Fruit fly (Drosophila melanogaster) whole organism, prepupa: ENCODE measurements around the gene dpr3.

ENCODE experiments used
- Blimp-1 ChIP-seq: fragments of 200-800 bp; sonication (Bioruptor generic); optimal IDR thresholded peaks from 3 replicates; lab custom pipeline; 2017; ENCODE audit warnings: missing biosample characterization, missing genetic modification characterization, mild to moderate bottlenecking, moderate library complexity, missing genetic modification reagents
- CG10631 ChIP-seq: fragments of 200-800 bp; sonication (Bioruptor generic); optimal IDR thresholded peaks from 2 replicates; lab custom pipeline; 2016; ENCODE audit warnings: missing biosample characterization, missing genetic modification characterization
- CG10669 ChIP-seq: fragments of 200-800 bp; sonication (Bioruptor generic); optimal IDR thresholded peaks from 3 replicates; lab custom pipeline; 2018; ENCODE audit warnings: missing biosample characterization, mild to moderate bottlenecking, missing genetic modification characterization, moderate library complexity
- CG11762 ChIP-seq: fragments of 200-800 bp; sonication (Bioruptor generic); optimal IDR thresholded peaks from 3 replicates; lab custom pipeline; 2016; ENCODE audit warnings: missing biosample characterization, missing genetic modification characterization; ENCODE audit not compliant: insufficient read depth
- CG11902 ChIP-seq: fragments of 200-800 bp; sonication (Bioruptor generic); optimal IDR thresholded peaks from 3 replicates; lab custom pipeline; 2016; ENCODE audit warnings: missing biosample characterization, missing genetic modification characterization
- CG16779 ChIP-seq: fragments of 200-800 bp; sonication (Bioruptor generic); optimal IDR thresholded peaks from 3 replicates; lab custom pipeline; 2017; ENCODE audit warnings: missing biosample characterization, mild to moderate bottlenecking, missing genetic modification characterization
- CG3032 ChIP-seq: fragments of 200-800 bp; optimal IDR thresholded peaks from 2 replicates; lab custom pipeline; 2019; ENCODE audit warnings: missing biosample characterization, mild to moderate bottlenecking, missing genetic modification characterization, moderate library complexity
- CG31627 ChIP-seq: fragments of 200-800 bp; sonication (Bioruptor generic); optimal IDR thresholded peaks from 3 replicates; lab custom pipeline; 2016; ENCODE audit warnings: missing biosample characterization, missing genetic modification characterization
- CG32006 ChIP-seq: fragments of 200-800 bp; sonication (Bioruptor generic); optimal IDR thresholded peaks from 3 replicates; lab custom pipeline; 2017; ENCODE audit warnings: missing biosample characterization, mild to moderate bottlenecking, missing genetic modification characterization
- CG34406 ChIP-seq: fragments of 200-800 bp; sonication (Bioruptor generic); optimal IDR thresholded peaks from 3 replicates; lab custom pipeline; 2016; ENCODE audit warnings: missing biosample characterization, missing genetic modification characterization
- CG3919 ChIP-seq: fragments of 200-800 bp; sonication (Bioruptor generic); optimal IDR thresholded peaks from 3 replicates; lab custom pipeline; 2016; ENCODE audit warnings: missing biosample characterization, missing genetic modification characterization
- CG4318 ChIP-seq: fragments of 200-800 bp; sonication (Bioruptor generic); optimal IDR thresholded peaks from 3 replicates; lab custom pipeline; 2017; ENCODE audit warnings: missing biosample characterization, mild to moderate bottlenecking, missing genetic modification characterization
- CG6163 ChIP-seq: fragments of 200-800 bp; sonication (Bioruptor generic); IDR thresholded peaks from 3 replicates; pipeline ENCODE4 v1.3.6; 2022; ENCODE audit warnings: missing biosample characterization, missing genetic modification characterization
- CG6276 ChIP-seq: fragments of 200-800 bp; sonication (Bioruptor generic); optimal IDR thresholded peaks from 2 replicates; lab custom pipeline; 2017; ENCODE audit warnings: missing biosample characterization, mild to moderate bottlenecking, missing genetic modification characterization
- CG6808 ChIP-seq: fragments of 200-800 bp; sonication (Bioruptor generic); optimal IDR thresholded peaks from 3 replicates; lab custom pipeline; 2017; ENCODE audit warnings: missing biosample characterization, missing genetic modification characterization, mild to moderate bottlenecking, moderate library complexity, missing genetic modification reagents
- CG7368 ChIP-seq: fragments of 200-800 bp; sonication (Bioruptor generic); optimal IDR thresholded peaks from 3 replicates; lab custom pipeline; 2016; ENCODE audit warnings: missing biosample characterization, missing genetic modification characterization
- CG8119 ChIP-seq: fragments of 200-800 bp; sonication (Bioruptor generic); IDR thresholded peaks from 3 replicates; pipeline ENCODE4 v1.3.6; 2022; ENCODE audit warnings: missing biosample characterization, missing genetic modification characterization
- CG8632 ChIP-seq: fragments of 200-800 bp; sonication (Bioruptor generic); optimal IDR thresholded peaks from 3 replicates; lab custom pipeline; 2016; ENCODE audit warnings: missing biosample characterization, missing genetic modification characterization
- Eip78C ChIP-seq: fragments of 200-800 bp; sonication (Bioruptor generic); peaks from one replicate; lab custom pipeline; 2016; ENCODE audit warnings: missing biosample characterization, missing genetic modification characterization
- Ets21C ChIP-seq: fragments of 200-800 bp; sonication (Bioruptor generic); optimal IDR thresholded peaks from 3 replicates; lab custom pipeline; 2016; ENCODE audit warnings: missing biosample characterization, missing genetic modification characterization
- Hr38 ChIP-seq: sonication (Bioruptor generic); optimal IDR thresholded peaks from 2 replicates; lab custom pipeline; 2016; ENCODE audit warnings: missing biosample characterization, missing genetic modification characterization
- Hr39 ChIP-seq: fragments of 200-800 bp; sonication (Bioruptor generic); optimal IDR thresholded peaks from 2 replicates; lab custom pipeline; 2016; ENCODE audit warnings: missing biosample characterization, missing genetic modification characterization
- Met ChIP-seq: fragments of 200-800 bp; sonication (Bioruptor generic); optimal IDR thresholded peaks from 3 replicates; lab custom pipeline; 2016; ENCODE audit warnings: missing biosample characterization, missing genetic modification characterization
- OdsH ChIP-seq: fragments of 200-800 bp; sonication (Bioruptor generic); optimal IDR thresholded peaks from 3 replicates; lab custom pipeline; 2016; ENCODE audit warnings: missing biosample characterization, missing genetic modification characterization
- Smox ChIP-seq: fragments of 200-800 bp; sonication (Bioruptor generic); optimal IDR thresholded peaks from 3 replicates; lab custom pipeline; 2016; ENCODE audit warnings: missing biosample characterization, missing genetic modification characterization
- Sox14 ChIP-seq: fragments of 200-800 bp; sonication (Bioruptor generic); optimal IDR thresholded peaks from 3 replicates; lab custom pipeline; 2016; ENCODE audit warnings: missing biosample characterization, missing genetic modification characterization
- achi ChIP-seq: fragments of 200-800 bp; sonication (Bioruptor generic); optimal IDR thresholded peaks from 3 replicates; lab custom pipeline; 2016; ENCODE audit warnings: missing biosample characterization, missing genetic modification characterization
- dsx ChIP-seq: fragments of 200-800 bp; optimal IDR thresholded peaks from 3 replicates; lab custom pipeline; 2019; ENCODE audit warnings: missing biosample characterization, mild to moderate bottlenecking, missing genetic modification characterization, moderate library complexity; ENCODE audit not compliant: poor library complexity, severe bottlenecking
- eg ChIP-seq: fragments of 200-800 bp; sonication (Bioruptor generic); IDR thresholded peaks from 3 replicates; pipeline ENCODE4 v1.3.6; 2022; ENCODE audit warnings: missing biosample characterization, missing genetic modification characterization
- esn ChIP-seq: fragments of 200-800 bp; sonication (Bioruptor generic); optimal IDR thresholded peaks from 2 replicates; lab custom pipeline; 2016; ENCODE audit warnings: missing biosample characterization, mild to moderate bottlenecking, missing genetic modification characterization, moderate library complexity
- fd85E ChIP-seq: fragments of 200-800 bp; sonication (Bioruptor generic); optimal IDR thresholded peaks from 3 replicates; lab custom pipeline; 2016; ENCODE audit warnings: missing biosample characterization, missing genetic modification characterization
- fkh ChIP-seq: fragments of 200-800 bp; sonication (Bioruptor generic); optimal IDR thresholded peaks from 3 replicates; lab custom pipeline; 2017; ENCODE audit warnings: missing biosample characterization, mild to moderate bottlenecking, missing genetic modification characterization, moderate library complexity
- lz ChIP-seq: fragments of 200-800 bp; sonication (Bioruptor generic); optimal IDR thresholded peaks from 3 replicates; lab custom pipeline; 2016; ENCODE audit warnings: missing biosample characterization, missing genetic modification characterization
- net ChIP-seq: fragments of 200-800 bp; sonication (Bioruptor generic); optimal IDR thresholded peaks from 3 replicates; lab custom pipeline; 2016; ENCODE audit warnings: missing biosample characterization, missing genetic modification characterization
- pdm3 ChIP-seq: fragments of 200-800 bp; sonication (Bioruptor generic); optimal IDR thresholded peaks from 3 replicates; lab custom pipeline; 2016; ENCODE audit warnings: missing biosample characterization, missing genetic modification characterization
- salr ChIP-seq, 2 experiments: fragments of 200-800 bp; sonication (Bioruptor generic); optimal IDR thresholded peaks; 3 replicates each; lab custom pipeline; 2016 to 2018; ENCODE audit warnings: missing biosample characterization in 2 of 2, missing genetic modification characterization in 2 of 2, mild to moderate bottlenecking in 1 of 2
- ss ChIP-seq, 2 experiments: fragments of 200-800 bp; sonication (Bioruptor generic); optimal IDR thresholded peaks; 2 replicates in 1 of 2; 3 replicates in 1 of 2; lab custom pipeline; 2017 to 2018; ENCODE audit warnings: mild to moderate bottlenecking in 2 of 2, missing biosample characterization in 2 of 2, missing genetic modification characterization in 2 of 2, moderate library complexity in 1 of 2
- svp ChIP-seq: fragments of 200-800 bp; sonication (Bioruptor generic); peaks from one replicate; lab custom pipeline; 2016; ENCODE audit warnings: missing biosample characterization, missing genetic modification characterization
- vri ChIP-seq: fragments of 200-800 bp; sonication (Bioruptor generic); optimal IDR thresholded peaks from 3 replicates; lab custom pipeline; 2016; ENCODE audit warnings: missing biosample characterization, mild to moderate bottlenecking, missing genetic modification characterization

The dpr3 gene

DNA sequence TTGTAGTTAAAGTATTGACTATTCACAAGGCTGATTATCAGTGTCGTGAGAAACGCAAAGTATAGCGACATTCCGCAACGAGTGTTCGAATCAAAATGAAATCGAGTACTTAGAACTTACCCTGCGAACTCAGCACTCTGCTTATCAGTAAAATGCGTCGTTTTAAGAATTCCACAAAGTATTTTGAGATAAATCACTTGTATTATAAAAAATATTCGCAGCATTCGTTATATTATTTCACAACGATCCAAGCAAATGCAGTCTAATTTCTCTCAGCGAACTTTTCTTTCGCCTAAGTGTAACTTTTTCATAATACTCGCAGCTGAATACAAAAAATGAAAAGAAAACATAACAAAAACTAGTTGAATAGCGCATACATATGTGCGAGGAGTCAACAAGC lies 19.5 kb upstream of the dpr3 start, which contains the start of gene CG4259:
Gene CG4259 (minus strand): TSS at position 101 of the 400 bp plus-strand sequence.
- no peak for TF ChIP-seq achi
- peak; percentile 57 for TF ChIP-seq svp (GFP tag; lab: Kevin White, UChicago)
- TF ChIP-seq Eip78C (GFP tag; lab: Kevin White, UChicago), result peak; percentile 4
- TF ChIP-seq CG3032 (tag; lab: Kevin White, UChicago), result no peak

DNA sequence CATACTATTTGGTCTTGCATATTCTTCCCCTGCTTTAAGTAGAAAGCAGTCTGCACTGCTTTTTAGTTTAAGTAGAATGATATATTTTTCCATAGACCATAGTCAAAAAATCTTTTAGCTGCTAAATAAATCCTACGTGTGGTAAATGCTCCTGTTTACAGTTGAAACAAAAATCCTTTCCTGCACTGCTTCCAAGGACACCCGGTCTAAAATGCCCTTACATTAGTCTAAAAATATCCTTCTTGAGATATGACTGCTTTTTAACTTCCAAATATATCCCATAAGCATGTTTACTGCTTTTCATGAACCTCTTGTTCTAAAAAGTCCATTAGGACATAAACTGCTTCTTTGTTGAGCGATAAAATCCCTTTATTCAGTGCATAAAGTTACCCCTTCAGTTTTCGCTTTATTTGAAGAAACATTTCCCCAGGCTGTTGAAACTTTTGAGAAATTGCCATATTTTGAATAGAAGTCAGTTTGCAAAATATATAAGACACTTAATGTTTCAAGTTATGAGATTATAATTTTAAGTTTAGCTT lies 741 bp upstream of the dpr3 start:
- TF ChIP-seq salr (GFP tag; optimal IDR thresholded peaks at IDR 0.05; lab: Kevin White, UChicago), result no peak
- TF ChIP-seq fd85E (GFP tag; lab: Kevin White, UChicago), result no peak
- no peak for TF ChIP-seq CG10669
- no peak for TF ChIP-seq CG6276 (GFP tag; lab: Kevin White, UChicago)
- TF ChIP-seq Blimp-1 (GFP tag; lab: Kevin White, UChicago), result no peak
- TF ChIP-seq CG7368 (GFP tag; lab: Kevin White, UChicago), result no peak
- no peak for TF ChIP-seq CG3919 (GFP tag; lab: Kevin White, UChicago)
- no peak for TF ChIP-seq CG6808 (GFP tag; lab: Kevin White, UChicago)
- TF ChIP-seq vri (GFP tag; lab: Kevin White, UChicago), result no peak
- TF ChIP-seq net (GFP tag; lab: Kevin White, UChicago), result no peak

dm6 chr2L:2090235-2090634 lies 19.4 kb downstream of the dpr3 start:
- no peak for TF ChIP-seq CG31627
- TF ChIP-seq Smox, result no peak
- TF ChIP-seq CG6163 (GFP tag; lab: Robert Waterston, UW), result 0 out of 3 replicates have a peak, but pooled peaks have one; percentile 32
- no peak for TF ChIP-seq Hr38 (GFP tag; lab: Kevin White, UChicago)
- no peak for TF ChIP-seq Ets21C (GFP tag; lab: Kevin White, UChicago)
- TF ChIP-seq Eip78C (GFP tag; lab: Kevin White, UChicago), result peak; percentile 57
- no peak for TF ChIP-seq dsx (GFP tag; lab: Kevin White, UChicago)
- TF ChIP-seq pdm3 (GFP tag; lab: Kevin White, UChicago), result no peak
- no peak for TF ChIP-seq achi
- no peak for TF ChIP-seq CG34406 (GFP tag; lab: Kevin White, UChicago)
- TF ChIP-seq svp (GFP tag; lab: Kevin White, UChicago), result peak; percentile 29
- TF ChIP-seq salr (GFP tag; optimal IDR thresholded peaks at IDR 0.05; lab: Kevin White, UChicago), result no peak
- TF ChIP-seq lz (GFP tag; lab: Kevin White, UChicago), result no peak
- no peak for TF ChIP-seq eg (GFP tag; lab: Robert Waterston, UW)
- TF ChIP-seq fkh (GFP tag; lab: Kevin White, UChicago), result no peak
- TF ChIP-seq CG10631 (GFP tag; lab: Kevin White, UChicago), result no peak
- no peak for TF ChIP-seq CG3919 (GFP tag; lab: Kevin White, UChicago)
- no peak for TF ChIP-seq CG11762 (GFP tag; lab: Kevin White, UChicago)
- no peak for TF ChIP-seq esn

- TF ChIP-seq ss (GFP tag; optimal IDR thresholded peaks at IDR 0.05; lab: Kevin White, UChicago) (no peak), eg (GFP tag; lab: Robert Waterston, UW) (peak; percentile 33; the same call in 1 of the 3 replicates), Hr39 (GFP tag; lab: Kevin White, UChicago) (peak; percentile 16), CG32006 (GFP tag; lab: Kevin White, UChicago) (peak; percentile 20), Met (GFP tag; lab: Kevin White, UChicago) (peak; percentile 9), CG4318 (GFP tag; lab: Kevin White, UChicago) (no peak)
Measured at dm6 chr2L:2084349-2084748, 25.3 kb downstream of the dpr3 start.

dm6 chr2L:2079619-2080018 lies 30.1 kb downstream of the dpr3 start, which contains the start of gene CG12674:
CG12674 (plus strand) TSS chr2L:2079919.
- no peak for TF ChIP-seq CG10669
- TF ChIP-seq CG8632 (GFP tag; lab: Kevin White, UChicago), result no peak
- no peak for TF ChIP-seq salr (GFP tag; optimal IDR thresholded peaks at IDR 0.05; lab: Kevin White, UChicago)
- TF ChIP-seq esn, result no peak
- TF ChIP-seq CG6163 (GFP tag; lab: Robert Waterston, UW), result no peak
- TF ChIP-seq CG11902 (GFP tag; lab: Kevin White, UChicago), result no peak
- no peak for TF ChIP-seq CG8119 (GFP tag; lab: Robert Waterston, UW)
- TF ChIP-seq eg (GFP tag; lab: Robert Waterston, UW), result no peak
- TF ChIP-seq CG11762 (GFP tag; lab: Kevin White, UChicago), result no peak
- TF ChIP-seq CG16779 (tag; lab: Kevin White, UChicago), result no peak
- TF ChIP-seq Smox, result no peak
- TF ChIP-seq OdsH (GFP tag; lab: Kevin White, UChicago), result no peak
- TF ChIP-seq CG3919 (GFP tag; lab: Kevin White, UChicago), result no peak
- no peak for TF ChIP-seq fkh (GFP tag; lab: Kevin White, UChicago)
- TF ChIP-seq Sox14, result no peak
- TF ChIP-seq CG10631 (GFP tag; lab: Kevin White, UChicago), result no peak
- TF ChIP-seq lz (GFP tag; lab: Kevin White, UChicago), result no peak
